Fruit fly (Drosophila melanogaster): ENCODE measurements around the gene Ir75a.

dm6 chr3L:17833525-17833924 is 15.8 kb upstream of the Ir75a start, which contains the start of gene CG32188:
- TF ChIP-seq CG10147 (GFP tag; optimal IDR thresholded peaks at IDR 0.05) (no peak), B-H1 (GFP tag; IDR thresholded peaks at IDR 0.05) (no peak), CG15269 (tag; optimal IDR thresholded peaks at IDR 0.05) (no peak), tin (GFP tag; optimal IDR thresholded peaks at IDR 0.05) (no peak), cad (GFP tag; optimal IDR thresholded peaks at IDR 0.05) (no peak), dimm (GFP tag; IDR thresholded peaks at IDR 0.05) (no peak)

Data from whole organism, embryonic.